Fruit fly (Drosophila melanogaster) S2 (cell line): ENCODE measurements around the gene CG44098.

Experiments
- CG8478 ChIP-seq: fragments of >200 bp; optimal IDR thresholded peaks from 2 replicates; lab custom pipeline; 2018
- CTCF ChIP-seq, 2 experiments: fragments of >200 bp; optimal IDR thresholded peaks; 2 replicates each; lab custom pipeline; 2018

Gene CG44098

DNA sequence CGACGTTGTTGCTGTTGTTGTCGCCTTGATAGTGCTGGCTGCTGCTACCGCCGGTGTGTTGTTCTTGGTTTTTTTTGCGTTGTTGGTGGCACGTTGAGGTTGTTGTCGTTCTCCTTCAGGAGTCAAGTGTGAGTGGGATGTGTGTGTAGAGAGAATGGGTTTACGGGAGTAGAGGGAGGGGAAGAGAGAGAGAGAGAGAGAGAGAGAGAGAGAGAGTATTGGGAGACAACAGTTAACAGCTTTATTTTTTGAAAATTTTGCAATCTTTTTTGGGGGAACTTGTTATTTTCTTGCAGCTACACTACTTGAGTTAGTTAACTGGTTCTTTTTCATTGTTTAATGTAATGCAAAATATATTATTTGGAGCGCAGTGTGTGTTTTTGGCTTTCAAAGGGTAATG lies 24.6 kb upstream of the CG44098 start:
- TF ChIP-seq CG8478 (lab: Kevin White, UChicago): no peak
- no peak for TF ChIP-seq CTCF (optimal IDR thresholded peaks at IDR 0.05; lab: Kevin White, UChicago)

DNA sequence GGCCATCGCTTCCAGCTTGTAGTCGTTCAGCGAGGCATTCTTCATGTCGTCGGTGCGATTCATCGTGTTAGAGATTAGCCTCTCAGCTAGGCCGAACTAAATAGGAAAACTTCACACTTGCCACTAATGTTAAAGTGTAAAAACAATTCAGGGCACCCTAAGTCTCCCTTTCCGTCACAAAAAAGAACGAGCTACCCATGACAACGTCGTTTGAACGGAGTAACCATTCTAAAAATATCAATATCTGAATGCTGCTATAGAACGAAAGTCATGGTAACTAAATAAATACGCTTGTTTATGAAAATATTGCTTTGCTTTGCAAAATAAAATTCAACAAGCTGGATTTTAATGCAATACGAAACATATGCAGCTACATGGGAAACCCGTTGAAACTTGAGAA lies 11.6 kb upstream of the CG44098 start, which contains the start of gene Ccdc39:
Gene Ccdc39 (minus strand): TSS at position 101 of the 400 bp plus-strand sequence.
- TF ChIP-seq CTCF (optimal IDR thresholded peaks at IDR 0.05; lab: Kevin White, UChicago): no peak
- no peak for TF ChIP-seq CG8478 (lab: Kevin White, UChicago)

DNA sequence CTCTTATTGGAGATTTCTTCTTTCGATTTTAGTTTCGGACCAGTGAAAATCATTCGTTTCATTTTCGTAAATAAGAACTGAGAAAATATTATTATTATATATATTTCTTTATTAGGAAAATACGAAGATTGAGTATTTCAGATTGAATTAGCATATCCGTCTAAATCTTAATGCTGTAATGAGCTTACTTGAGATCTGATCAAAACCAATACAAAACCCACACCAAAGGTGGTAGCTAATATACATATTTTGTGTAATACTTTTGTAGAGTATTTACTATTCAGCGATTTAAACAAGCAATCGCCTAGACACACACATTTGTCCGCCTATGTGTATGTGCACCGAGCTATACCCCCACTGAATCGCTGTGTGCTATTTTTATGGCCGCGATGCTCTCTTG lies 7.7 kb upstream of the CG44098 start:
- TF ChIP-seq CG8478 (lab: Kevin White, UChicago) (no peak), CTCF (optimal IDR thresholded peaks at IDR 0.05; lab: Kevin White, UChicago) (no peak)

DNA sequence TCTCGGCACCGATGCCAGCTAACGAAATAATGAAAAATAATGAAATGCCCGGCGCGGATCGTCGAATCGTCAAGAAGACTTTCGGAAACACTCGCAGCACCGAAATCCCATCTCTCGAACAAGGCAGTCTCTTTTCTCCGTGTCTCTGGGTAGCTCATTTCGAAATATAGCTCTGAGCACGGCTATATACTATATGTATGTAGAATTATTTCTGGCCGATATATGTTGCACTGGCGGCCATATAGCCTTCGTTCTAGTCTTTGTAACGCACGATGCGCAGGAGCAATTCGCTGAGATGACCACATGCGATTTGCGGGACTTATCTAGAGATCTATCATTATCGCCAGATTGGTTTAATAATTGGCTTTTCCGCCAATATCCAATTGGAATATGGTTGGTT lies 7.3 kb upstream of the CG44098 start, which contains the start of gene CG14655:
Gene CG14655 (minus strand): TSS at position 41 of the 400 bp plus-strand sequence.
- TF ChIP-seq CG8478 (lab: Kevin White, UChicago) (no peak), CTCF (optimal IDR thresholded peaks at IDR 0.05; lab: Kevin White, UChicago) (no peak)

DNA sequence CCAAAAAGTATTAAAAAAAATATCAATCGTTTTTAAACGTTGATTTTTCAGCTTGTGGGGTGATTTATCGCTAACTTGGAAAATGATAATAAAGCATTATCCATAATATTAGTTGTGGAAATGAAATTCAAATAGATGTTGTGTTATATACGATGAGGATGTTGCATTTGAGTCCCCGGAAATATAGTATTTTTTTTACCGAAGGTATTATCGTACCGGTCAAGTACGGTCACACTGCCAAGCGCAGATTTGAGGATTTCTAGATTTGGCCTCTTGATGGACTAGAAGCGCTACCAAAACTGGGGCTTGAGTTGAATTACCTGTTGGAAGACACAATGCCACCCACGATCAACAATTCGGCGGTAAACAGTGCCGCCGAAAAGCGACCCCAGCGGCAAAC lies 2.4 kb upstream of the CG44098 start:
- TF ChIP-seq CG8478 (lab: Kevin White, UChicago): no peak
- TF ChIP-seq CTCF (optimal IDR thresholded peaks at IDR 0.05; lab: Kevin White, UChicago): no peak

DNA sequence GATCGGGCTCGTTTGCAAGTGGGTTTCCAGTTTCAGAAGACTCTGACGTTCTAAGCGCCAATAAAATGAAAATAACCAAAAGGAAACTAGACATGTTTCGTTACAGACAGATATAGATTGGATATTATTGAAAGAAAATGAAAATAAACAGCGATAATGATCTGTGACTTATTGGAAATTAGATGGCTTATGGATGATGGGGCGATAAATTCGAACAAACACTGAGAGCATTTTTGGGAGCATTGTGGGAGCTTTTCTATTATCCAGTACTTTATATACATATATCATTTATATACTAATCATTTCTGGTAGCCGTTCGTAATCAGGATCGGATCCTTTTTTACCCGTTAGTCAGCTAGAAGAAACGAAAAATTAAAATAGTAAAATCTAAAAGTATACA lies 2.0 kb upstream of the CG44098 start, which contains the start of gene CG44088:
Gene CG44088 (minus strand): TSS at position 101 of the 400 bp plus-strand sequence.
- no peak for TF ChIP-seq CG8478 (lab: Kevin White, UChicago)
- TF ChIP-seq CTCF (optimal IDR thresholded peaks at IDR 0.05; lab: Kevin White, UChicago): no peak

DNA sequence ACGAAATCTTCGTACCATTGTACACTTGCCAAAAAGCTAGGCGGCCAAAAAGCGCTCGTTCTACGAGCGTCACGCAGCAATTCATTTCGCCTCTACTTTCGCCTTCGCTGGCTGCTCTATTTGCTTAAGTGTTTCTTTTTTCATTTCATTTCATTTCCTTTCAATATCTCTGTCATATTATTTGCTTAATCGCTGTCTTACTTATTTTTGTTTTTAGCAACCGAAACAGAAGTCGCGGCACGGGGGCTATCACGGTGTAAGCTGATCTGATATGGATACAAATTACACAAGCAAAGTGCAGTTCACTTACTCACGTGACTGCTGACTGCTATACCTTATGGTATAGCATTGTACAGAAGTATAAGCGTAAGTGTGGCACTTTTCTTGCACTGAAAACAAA lies 1.7 kb downstream of the CG44098 start:
- no peak for TF ChIP-seq CG8478 (lab: Kevin White, UChicago)
- no peak for TF ChIP-seq CTCF (optimal IDR thresholded peaks at IDR 0.05; lab: Kevin White, UChicago)

DNA sequence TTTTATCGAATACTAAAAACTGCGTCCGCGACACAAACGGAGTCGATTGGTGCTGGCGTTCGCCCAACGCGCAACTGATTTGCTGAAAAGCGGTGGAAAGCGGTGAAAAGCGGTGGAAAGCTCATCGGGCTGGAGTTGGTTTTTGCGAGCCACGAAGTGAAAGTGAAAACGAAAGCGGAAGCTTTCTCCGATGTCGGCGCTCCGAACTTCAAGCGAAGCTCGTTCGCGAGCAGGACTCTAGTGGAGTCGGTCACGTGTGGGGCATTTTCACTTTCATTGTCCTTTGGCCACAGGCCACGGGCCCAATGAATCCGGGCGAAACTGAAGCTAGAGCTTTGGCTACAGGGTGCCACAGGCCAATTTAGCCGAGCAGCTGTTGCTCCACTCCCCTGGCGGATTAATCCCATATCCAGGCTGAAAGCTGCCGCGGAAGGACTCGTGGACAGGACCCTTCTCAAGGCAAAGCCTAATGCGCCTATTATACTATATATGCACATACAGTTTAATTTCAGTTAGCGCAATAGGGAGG lies 4.2 kb downstream of the CG44098 start:
- TF ChIP-seq CG8478 (lab: Kevin White, UChicago) (no peak), CTCF (optimal IDR thresholded peaks at IDR 0.05; lab: Kevin White, UChicago) (no peak)

DNA sequence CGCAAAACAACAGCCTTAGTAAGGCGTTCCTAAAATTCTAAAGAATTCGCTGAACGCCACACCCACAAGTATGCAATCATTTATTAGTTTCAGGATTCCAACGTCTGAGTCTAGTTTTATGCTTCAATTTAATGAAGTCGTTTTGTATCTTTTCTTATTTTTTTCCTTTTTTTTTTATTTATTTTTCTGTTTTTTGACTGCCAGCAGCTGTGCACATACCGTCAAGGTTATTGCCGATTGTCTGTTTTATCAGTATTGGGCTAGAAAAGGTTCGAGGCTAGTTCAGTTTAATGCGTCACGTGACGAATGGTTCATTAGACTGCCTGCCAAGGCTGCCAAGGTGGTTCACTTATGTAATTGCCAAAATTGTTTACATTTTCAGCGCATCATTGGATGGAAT lies 11.6 kb downstream of the CG44098 start:
- TF ChIP-seq CG8478 (lab: Kevin White, UChicago): no peak
- TF ChIP-seq CTCF (optimal IDR thresholded peaks at IDR 0.05; lab: Kevin White, UChicago): no peak

DNA sequence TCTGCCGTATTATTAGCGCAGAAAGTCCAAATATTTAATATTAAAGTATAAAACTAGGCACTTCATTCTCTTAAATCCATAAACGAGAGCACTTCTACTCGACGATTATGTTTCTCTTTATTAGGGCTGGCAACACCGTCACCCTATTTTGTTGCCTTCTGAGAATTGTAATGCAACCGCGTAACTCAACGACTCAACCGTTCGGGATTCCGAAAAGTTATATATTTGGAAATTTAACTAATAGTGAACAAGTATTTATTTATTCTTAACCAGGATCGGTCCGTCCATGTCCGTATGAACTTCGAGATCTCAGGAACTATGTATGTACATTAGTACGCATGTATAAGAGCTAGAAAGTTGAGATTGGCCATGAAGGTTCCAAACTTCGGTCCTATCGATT lies 23.3 kb downstream of the CG44098 start, which contains the start of gene atms:
Gene atms (plus strand): TSS at position 301 of the 400 bp plus-strand sequence.
- TF ChIP-seq CG8478 (lab: Kevin White, UChicago): no peak
- no peak for TF ChIP-seq CTCF (optimal IDR thresholded peaks at IDR 0.05; lab: Kevin White, UChicago)

DNA sequence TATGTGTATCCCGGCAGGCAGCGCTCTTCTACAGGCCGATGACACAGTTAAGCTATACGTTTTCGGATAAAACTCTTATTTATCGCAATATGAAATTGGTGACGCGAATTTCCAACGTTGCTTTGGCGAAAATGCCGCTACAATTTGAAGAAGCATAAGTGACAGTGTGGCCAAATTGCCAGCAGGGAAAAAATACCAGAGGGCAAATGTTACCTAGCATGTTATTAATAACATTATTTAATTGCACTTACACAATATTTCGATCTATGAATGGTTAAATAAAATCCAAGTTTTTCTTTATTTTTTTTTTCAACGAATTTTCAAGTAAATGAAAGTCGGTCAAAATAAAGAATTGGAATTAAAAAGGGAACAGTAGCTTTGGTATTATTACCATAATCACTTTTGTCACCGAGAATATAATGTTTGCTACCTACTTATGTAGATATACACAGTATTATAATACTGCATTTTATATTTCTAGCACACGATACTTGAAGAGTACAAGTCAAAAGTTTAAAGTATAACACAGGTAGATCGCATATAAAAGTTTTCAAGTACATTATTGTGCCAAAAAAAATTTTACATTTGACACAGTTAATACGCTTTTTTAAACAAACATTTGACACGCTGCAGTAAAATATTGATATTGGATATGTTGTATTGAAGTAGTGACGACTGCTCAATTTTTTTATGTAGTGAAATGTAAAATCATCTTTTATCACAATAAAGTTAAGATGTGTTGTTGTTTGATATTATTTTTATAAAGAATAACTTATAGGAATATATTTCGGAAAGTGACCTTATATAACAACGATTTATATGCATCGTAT lies 23.9 kb downstream of the CG44098 start, which contains the start of gene tacc:
Gene tacc (minus strand): TSS at position 169 of the 830 bp plus-strand sequence.
- no peak for TF ChIP-seq CTCF (optimal IDR thresholded peaks at IDR 0.05; lab: Kevin White, UChicago)
- no peak for TF ChIP-seq CG8478 (lab: Kevin White, UChicago)

DNA sequence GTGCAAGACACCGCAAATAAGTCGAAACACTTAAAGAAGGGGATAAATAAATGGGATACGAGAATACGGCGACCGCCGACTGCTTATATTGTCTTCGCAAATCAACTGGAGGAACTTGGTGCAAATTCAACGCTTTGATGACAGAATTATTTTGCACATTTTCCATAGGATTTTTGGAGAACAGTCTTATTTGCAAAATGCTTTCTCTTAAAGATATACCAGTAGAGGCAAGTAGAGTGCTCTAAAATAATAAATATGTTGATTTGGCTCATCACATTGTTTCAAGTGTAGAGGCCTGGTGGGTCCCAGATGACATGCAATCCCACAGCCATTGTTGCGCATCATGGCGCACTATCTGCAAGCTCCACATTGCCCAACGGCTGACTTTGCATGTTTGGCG lies 25.7 kb downstream of the CG44098 start:
- no peak for TF ChIP-seq CG8478 (lab: Kevin White, UChicago)
- no peak for TF ChIP-seq CTCF (optimal IDR thresholded peaks at IDR 0.05; lab: Kevin White, UChicago)

DNA sequence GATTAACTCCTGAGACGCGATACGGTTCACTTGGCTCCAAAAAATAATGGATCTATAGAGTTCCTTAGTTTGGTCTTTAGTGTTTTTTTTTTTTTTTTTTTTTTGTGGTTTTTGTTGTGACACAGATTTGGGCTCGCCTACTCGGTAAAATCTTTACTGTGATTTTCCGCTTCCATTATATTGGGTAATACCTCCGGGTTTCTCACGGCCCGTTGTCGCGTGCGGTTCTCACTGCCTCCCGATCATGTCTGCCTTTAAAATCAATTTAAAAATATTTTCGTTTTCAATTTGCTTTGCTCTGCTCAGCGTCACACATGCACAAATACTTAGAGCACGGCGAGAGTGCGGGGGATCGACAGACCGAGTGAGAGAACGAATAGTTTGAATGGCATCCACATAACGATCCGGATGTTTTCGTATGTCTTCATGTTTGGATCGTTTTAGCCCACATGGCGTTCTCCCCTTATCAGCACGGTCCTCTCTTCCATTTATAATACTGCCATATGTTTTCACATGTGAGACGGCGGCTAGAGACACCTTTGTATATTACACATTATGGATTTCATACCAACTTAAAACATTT lies 26.7 kb downstream of the CG44098 start:
- no peak for TF ChIP-seq CG8478 (lab: Kevin White, UChicago)
- no peak for TF ChIP-seq CTCF (optimal IDR thresholded peaks at IDR 0.05; lab: Kevin White, UChicago)

DNA sequence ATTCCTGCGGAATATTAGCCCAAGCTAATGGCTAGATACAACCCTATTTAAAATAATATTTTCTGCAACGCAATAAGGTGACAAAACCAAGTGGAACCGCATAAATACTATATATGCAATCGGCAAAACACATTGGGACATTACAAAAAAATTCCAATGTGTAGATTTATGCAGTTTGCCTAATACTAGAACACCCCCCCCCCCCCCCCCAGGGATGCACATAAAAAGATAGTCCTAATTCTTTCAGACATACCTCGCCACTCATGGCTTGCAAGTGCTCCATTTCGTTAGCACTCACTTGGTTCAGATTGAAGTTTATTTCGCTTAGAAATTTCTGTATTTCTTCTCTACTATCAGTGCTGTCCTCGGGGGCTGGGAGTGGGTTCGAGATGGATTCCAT lies 27.5 kb downstream of the CG44098 start:
- no peak for TF ChIP-seq CG8478 (lab: Kevin White, UChicago)
- TF ChIP-seq CTCF (optimal IDR thresholded peaks at IDR 0.05; lab: Kevin White, UChicago): no peak
